Fruit fly (Drosophila melanogaster): ENCODE measurements around the gene CG45089.
A peak's percentile ranks its signal among the peaks of the same experiment; 100 is the strongest.

CG45089 gene

dm6 chrX:7937588-7938481 lies 44.2 kb upstream of the CG45089 start (continued):
- TF ChIP-seq CG2889 (GFP tag; IDR thresholded peaks at IDR 0.05) (0 out of 3 replicates have a peak, but pooled peaks have one; percentile 15), CG11247 (GFP tag; IDR thresholded peaks at IDR 0.05) (no peak), abd-A (tag; optimal IDR thresholded peaks at IDR 0.05) (no peak), CG10654 (GFP tag; optimal IDR thresholded peaks at IDR 0.05) (peak; percentile 72), CG18262 (tag; optimal IDR thresholded peaks at IDR 0.05) (peak; percentile 92), otp (GFP tag; IDR thresholded peaks at IDR 0.05) (peak; percentile 68; the same call in 2 of the 3 replicates), ase (GFP tag; IDR thresholded peaks at IDR 0.05) (peak; percentile 51; the same call in 1 of the 3 replicates), chif (GFP tag; optimal IDR thresholded peaks at IDR 0.05) (peak; percentile 86 to 92), pho (GFP tag; optimal IDR thresholded peaks at IDR 0.05) (peak; percentile 64), CG14667 (GFP tag; IDR thresholded peaks at IDR 0.05) (peak; percentile 68), CG34422 (GFP tag; IDR thresholded peaks at IDR 0.05) (peak; percentile 58; the same call in 2 of the 3 replicates), CG4854 (GFP tag; optimal IDR thresholded peaks at IDR 0.05) (peak; percentile 49), jumu (GFP tag; optimal IDR thresholded peaks at IDR 0.05) (peak; percentile 89), ems (GFP tag; optimal IDR thresholded peaks at IDR 0.05) (peak; percentile 74), sug (tag; optimal IDR thresholded peaks at IDR 0.05) (peak; percentile 42), lbe (GFP tag; optimal IDR thresholded peaks at IDR 0.05) (no peak), dmrt11E (tag; optimal IDR thresholded peaks at IDR 0.05) (peak; percentile 86), CG31365 (tag; optimal IDR thresholded peaks at IDR 0.05) (peak; percentile 2), hbn (GFP tag; IDR thresholded peaks at IDR 0.05; ENCODE audit: partially characterized antibody) (no peak), oc (tag; optimal IDR thresholded peaks at IDR 0.05) (peak; percentile 77), tgo (GFP tag; IDR thresholded peaks at IDR 0.05) (peak; percentile 66; the same call in 2 of the 3 replicates), Oaz (GFP tag; IDR thresholded peaks at IDR 0.05) (0 out of 2 replicates have a peak, but pooled peaks have one; percentile 27), trem (tag; optimal IDR thresholded peaks at IDR 0.05) (peak; percentile 58), ranshi (GFP tag; IDR thresholded peaks at IDR 0.05) (no peak; the same call in 1 of the 2 replicates), Atf3 (GFP tag; optimal IDR thresholded peaks at IDR 0.05) (peak; percentile 81), CG4820 (GFP tag; optimal IDR thresholded peaks at IDR 0.05) (peak; percentile 73), tx (GFP tag; optimal IDR thresholded peaks at IDR 0.05) (peak; percentile 76), CG18619 (GFP tag; optimal IDR thresholded peaks at IDR 0.05) (peak; percentile 81), kah (GFP tag; optimal IDR thresholded peaks at IDR 0.05) (peak; percentile 65), ERR (GFP tag; optimal IDR thresholded peaks at IDR 0.05) (peak; percentile 25), CG10959 (GFP tag; IDR thresholded peaks at IDR 0.05) (0 out of 2 replicates have a peak, but pooled peaks have one; percentile 32), CG11093 (GFP tag; IDR thresholded peaks at IDR 0.05) (peak; percentile 84), Sin3A (optimal IDR thresholded peaks at IDR 0.05) (no peak), CG10274 (GFP tag; optimal IDR thresholded peaks at IDR 0.05) (peak; percentile 66), Eip74EF (GFP tag; optimal IDR thresholded peaks at IDR 0.05) (peak in 1 of 2 experiments; percentile 75), gce (GFP tag; IDR thresholded peaks at IDR 0.05) (0 out of 3 replicates have a peak, but pooled peaks have one; percentile 43), TFAM (GFP tag; optimal IDR thresholded peaks at IDR 0.05) (peak; percentile 40), CG33213 (GFP tag; optimal IDR thresholded peaks at IDR 0.05) (peak; percentile 58), peb (GFP tag; IDR thresholded peaks at IDR 0.05) (peak; percentile 75), CHES-1-like (GFP tag; optimal IDR thresholded peaks at IDR 0.05) (peak; percentile 77), CG5245 (GFP tag; optimal IDR thresholded peaks at IDR 0.05) (peak; percentile 61), crc (GFP tag; optimal IDR thresholded peaks at IDR 0.05) (peak; percentile 57), CG17328 (GFP tag; IDR thresholded peaks at IDR 0.05) (peak; percentile 68), CG33557 (GFP tag; optimal IDR thresholded peaks at IDR 0.05) (peak; percentile 84), Nf-YC (tag; optimal IDR thresholded peaks at IDR 0.05) (peak; percentile 62), pfk (GFP tag; optimal IDR thresholded peaks at IDR 0.05) (no peak), CG18476 (GFP tag; optimal IDR thresholded peaks at IDR 0.05) (peak; percentile 66), br (optimal IDR thresholded peaks at IDR 0.05) (no peak), CG2202 (tag; optimal IDR thresholded peaks at IDR 0.05) (peak; percentile 73)

All from whole organism, embryonic.